Worm (Caenorhabditis elegans) whole organism, midembryonic: ENCODE measurements around the gene F59A6.3.
A peak's percentile ranks its signal among the peaks of the same experiment; 100 is the strongest.

ENCODE experiments used
- T22C8.4 ChIP-seq: fragments of 200-800 bp; sonication (Bioruptor generic); IDR thresholded peaks from 2 replicates; pipeline ENCODE4 v1.3.6; 2022; ENCODE audit warnings: missing genetic modification characterization, missing compliant biosample characterization
- cog-1 ChIP-seq: sonication (generic microtip); optimal IDR thresholded peaks from 2 replicates; lab custom pipeline; 2016; ENCODE audit warnings: missing genetic modification characterization, missing compliant biosample characterization
- flt-1 ChIP-seq: fragments of 200-800 bp; sonication (Bioruptor generic); IDR thresholded peaks from 2 replicates; pipeline ENCODE4 v1.3.6; 2022; ENCODE audit warnings: missing genetic modification characterization, missing compliant biosample characterization
- klf-2 ChIP-seq: fragments of 200-800 bp; sonication (Bioruptor generic); conservative IDR thresholded peaks from 2 replicates; pipeline ENCODE4 v1.3.6; 2022; ENCODE audit warnings: missing genetic modification reagents, missing genetic modification characterization, missing compliant biosample characterization
- med-1 ChIP-seq: sonication (generic microtip); optimal IDR thresholded peaks from 2 replicates; lab custom pipeline; 2017; ENCODE audit warnings: missing genetic modification characterization, mild to moderate bottlenecking, missing compliant biosample characterization, antibody characterized with exemption, missing genetic modification reagents; ENCODE audit not compliant: insufficient read depth
- ref-1 ChIP-seq: fragments of 200-800 bp; sonication (Bioruptor generic); conservative IDR thresholded peaks from 2 replicates; pipeline ENCODE4 v1.3.6; 2022; ENCODE audit warnings: missing genetic modification reagents, missing genetic modification characterization, missing compliant biosample characterization
- tab-1 ChIP-seq: fragments of 200-800 bp; sonication (Bioruptor generic); IDR thresholded peaks from 2 replicates; pipeline ENCODE4 v1.3.6; 2022; ENCODE audit warnings: missing genetic modification characterization, missing compliant biosample characterization
- ztf-23 ChIP-seq: fragments of 200-800 bp; sonication (Bioruptor generic); IDR thresholded peaks from 2 replicates; pipeline ENCODE4 v1.3.6; 2022; ENCODE audit warnings: missing genetic modification reagents, missing genetic modification characterization, missing compliant biosample characterization
- ztf-29 ChIP-seq: fragments of 200-800 bp; sonication (Bioruptor generic); IDR thresholded peaks from 2 replicates; pipeline ENCODE4 v1.3.6; 2022; ENCODE audit warnings: missing genetic modification reagents, missing genetic modification characterization, missing compliant biosample characterization

The F59A6.3 gene

DNA sequence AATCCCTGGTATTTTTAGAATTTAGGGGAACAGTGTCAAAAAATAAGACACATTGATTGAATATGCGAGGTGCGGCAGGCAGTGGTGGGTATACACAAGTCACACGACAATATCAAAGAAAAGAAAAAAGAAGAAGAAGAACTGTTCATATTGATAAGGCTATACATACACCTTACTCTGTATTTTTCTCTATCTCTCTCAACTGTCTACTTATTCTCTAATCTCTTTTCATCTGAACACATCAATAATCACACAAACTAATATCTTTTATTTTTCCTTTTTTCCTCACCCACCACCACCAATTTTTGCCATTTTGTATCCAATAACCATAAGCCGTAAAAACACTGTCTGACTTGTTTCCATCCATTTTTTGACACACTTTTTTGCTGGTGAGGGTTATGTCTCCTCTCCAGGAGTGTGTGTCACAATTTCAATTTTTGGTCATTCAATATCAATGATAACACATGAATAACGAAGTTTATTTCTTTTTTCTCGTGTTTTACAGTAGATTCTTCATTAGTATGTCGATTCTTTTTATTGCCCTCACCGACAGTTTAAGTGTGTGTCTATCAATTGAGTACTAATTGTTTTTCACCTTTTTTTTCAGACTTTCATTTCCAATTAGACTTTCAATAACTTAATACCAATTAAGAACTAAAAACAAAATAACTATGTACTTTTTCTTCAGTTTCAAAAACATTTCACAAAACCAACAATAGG lies 11.4 kb downstream of the F59A6.3 start:
- TF ChIP-seq klf-2 (GFP tag; lab: Robert Waterston, UW) (no peak), ztf-29 (GFP tag; lab: Robert Waterston, UW) (no peak), med-1 (GFP tag; lab: Kevin White, UChicago) (no peak), ref-1 (GFP tag; lab: Robert Waterston, UW) (no peak), T22C8.4 (GFP tag; lab: Robert Waterston, UW) (no peak), cog-1 (no peak), tab-1 (GFP tag; lab: Robert Waterston, UW) (no peak), ztf-23 (GFP tag; lab: Robert Waterston, UW) (no peak), flt-1 (GFP tag; lab: Robert Waterston, UW) (no peak)

DNA sequence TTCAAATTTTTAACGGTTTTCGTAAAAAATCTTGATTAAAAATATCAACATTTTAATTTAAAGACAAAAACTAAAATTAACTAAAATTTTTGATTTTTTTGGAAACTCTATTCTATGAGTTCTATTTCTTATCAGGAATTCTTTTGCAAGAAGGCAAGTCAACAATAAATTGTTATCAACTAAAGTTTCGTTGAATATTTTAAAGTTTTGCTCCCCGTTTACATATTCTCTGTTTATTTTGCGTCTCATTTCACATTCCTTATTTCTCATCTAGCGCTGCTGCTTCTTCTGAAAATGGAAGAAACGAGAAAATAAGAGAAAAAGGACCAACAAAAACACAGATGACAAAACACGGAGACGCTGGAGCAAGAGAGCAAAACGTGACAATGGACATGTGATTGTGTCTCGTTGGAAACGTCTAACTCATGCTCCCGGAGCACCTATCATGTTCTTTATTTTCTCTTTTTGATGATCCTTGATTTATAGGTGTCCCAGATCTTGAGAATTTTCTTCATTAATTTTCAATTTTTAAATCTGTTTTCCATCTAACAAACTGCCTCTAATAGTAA lies 12.5 kb downstream of the F59A6.3 start:
- TF ChIP-seq cog-1 (no peak), ref-1 (GFP tag; lab: Robert Waterston, UW) (no peak), tab-1 (GFP tag; lab: Robert Waterston, UW) (no peak), flt-1 (GFP tag; lab: Robert Waterston, UW) (no peak), ztf-23 (GFP tag; lab: Robert Waterston, UW) (no peak), T22C8.4 (GFP tag; lab: Robert Waterston, UW) (no peak), med-1 (GFP tag; lab: Kevin White, UChicago) (no peak), ztf-29 (GFP tag; lab: Robert Waterston, UW) (no peak), klf-2 (GFP tag; lab: Robert Waterston, UW) (no peak)

DNA sequence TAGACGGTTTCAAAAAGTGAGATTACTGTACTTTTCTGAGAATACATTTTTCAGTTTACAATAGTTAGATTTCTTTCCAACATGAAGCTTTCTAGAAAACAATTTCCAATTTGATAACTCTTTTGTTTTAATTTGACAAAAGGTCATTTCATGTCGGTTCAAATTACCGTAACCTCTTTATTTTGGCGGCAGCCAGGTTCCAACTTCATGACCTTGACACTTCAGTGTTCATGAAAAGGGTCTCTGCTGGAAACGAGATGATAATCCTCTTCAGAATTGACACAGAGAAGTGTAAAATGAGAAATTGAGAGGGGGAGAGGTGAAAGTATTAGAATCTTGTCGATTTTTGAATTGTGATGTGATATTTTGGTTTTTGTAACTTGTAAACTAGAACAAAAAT lies 13.4 kb downstream of the F59A6.3 start:
- TF ChIP-seq cog-1 (no peak), T22C8.4 (GFP tag; lab: Robert Waterston, UW) (no peak), klf-2 (GFP tag; lab: Robert Waterston, UW) (no peak), ztf-29 (GFP tag; lab: Robert Waterston, UW) (no peak), ref-1 (GFP tag; lab: Robert Waterston, UW) (no peak), flt-1 (GFP tag; lab: Robert Waterston, UW) (no peak), tab-1 (GFP tag; lab: Robert Waterston, UW) (no peak), ztf-23 (GFP tag; lab: Robert Waterston, UW) (no peak), med-1 (GFP tag; lab: Kevin White, UChicago) (no peak)

DNA sequence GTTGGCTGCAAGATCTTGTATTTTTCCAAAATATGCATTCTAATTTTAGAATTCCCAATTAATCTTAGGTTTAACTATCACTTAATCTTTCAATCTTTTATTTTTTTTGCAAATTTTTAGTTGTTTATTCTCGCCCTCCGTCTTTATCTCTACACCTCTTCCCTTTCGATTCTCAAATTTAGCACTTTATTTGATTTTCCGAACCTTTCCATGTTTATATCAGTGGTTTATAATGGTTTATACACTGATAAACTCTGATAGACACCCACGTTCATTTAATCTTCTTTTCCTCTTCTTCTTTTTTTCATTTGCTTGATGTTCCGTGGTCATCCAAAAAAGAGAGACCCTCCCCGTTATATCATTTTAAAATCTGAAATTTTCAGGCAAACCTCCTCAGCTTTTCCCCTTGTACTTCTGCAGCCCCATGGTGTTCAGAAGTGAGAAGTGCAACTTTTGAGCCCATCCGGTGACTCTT lies 14.3 kb downstream of the F59A6.3 start, which contains the start of the genes nsy-1 and F59A6.13:
TSS of gene nsy-1 (plus strand) at position 377 of the 475 bp plus-strand sequence.
TSS of gene F59A6.13 (plus strand) at position 425 of the 475 bp plus-strand sequence.
- TF ChIP-seq cog-1: no peak

DNA sequence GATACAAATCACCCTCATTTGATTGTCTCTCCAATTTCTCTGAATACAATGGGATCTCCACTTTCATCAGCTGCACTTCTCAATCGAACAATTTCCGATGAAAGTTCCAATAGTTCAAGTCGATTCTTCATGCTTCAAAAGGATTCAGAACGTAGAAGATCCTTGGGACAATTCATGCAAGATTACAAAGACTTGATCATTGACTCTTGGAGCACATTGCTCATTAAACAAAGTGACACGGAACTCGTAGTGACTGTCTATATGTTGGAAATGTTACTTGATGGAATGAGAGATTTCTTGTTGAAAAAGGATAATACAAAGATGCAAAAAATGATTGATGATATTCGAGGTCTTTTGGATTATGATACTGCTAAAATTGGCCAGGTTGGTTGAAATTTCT lies 19.8 kb downstream of the F59A6.3 start:
- TF ChIP-seq med-1 (GFP tag; lab: Kevin White, UChicago): no peak
- no peak for TF ChIP-seq klf-2 (GFP tag; lab: Robert Waterston, UW)

ce11 chrII:5031612-5032011 lies 23.5 kb downstream of the F59A6.3 start, which contains the start of gene wdr-83:
wdr-83 (minus strand) TSS chrII:5031712.
- TF ChIP-seq ztf-29 (GFP tag; lab: Robert Waterston, UW) (no peak), klf-2 (GFP tag; lab: Robert Waterston, UW) (no peak), flt-1 (GFP tag; lab: Robert Waterston, UW) (no peak), ref-1 (GFP tag; lab: Robert Waterston, UW) (no peak), cog-1 (no peak), med-1 (GFP tag; lab: Kevin White, UChicago) (no peak), tab-1 (GFP tag; lab: Robert Waterston, UW) (no peak), ztf-23 (GFP tag; lab: Robert Waterston, UW) (no peak), T22C8.4 (GFP tag; lab: Robert Waterston, UW) (no peak)

- peak; percentile 97 for TF ChIP-seq tab-1 (GFP tag; lab: Robert Waterston, UW)
- peak; percentile 89 for TF ChIP-seq klf-2 (GFP tag; lab: Robert Waterston, UW)
- TF ChIP-seq flt-1 (GFP tag; lab: Robert Waterston, UW): peak; percentile 97
- TF ChIP-seq med-1 (GFP tag; lab: Kevin White, UChicago): peak; percentile 74
- peak; percentile 93 for TF ChIP-seq ref-1 (GFP tag; lab: Robert Waterston, UW)
- peak; percentile 95 for TF ChIP-seq T22C8.4 (GFP tag; lab: Robert Waterston, UW)
- TF ChIP-seq ztf-23 (GFP tag; lab: Robert Waterston, UW): peak; percentile 93
- peak; percentile 95 for TF ChIP-seq cog-1
- TF ChIP-seq ztf-29 (GFP tag; lab: Robert Waterston, UW): peak; percentile 99
Observed at ce11 chrII:5032669-5033068, 24.5 kb downstream of the F59A6.3 start.

DNA sequence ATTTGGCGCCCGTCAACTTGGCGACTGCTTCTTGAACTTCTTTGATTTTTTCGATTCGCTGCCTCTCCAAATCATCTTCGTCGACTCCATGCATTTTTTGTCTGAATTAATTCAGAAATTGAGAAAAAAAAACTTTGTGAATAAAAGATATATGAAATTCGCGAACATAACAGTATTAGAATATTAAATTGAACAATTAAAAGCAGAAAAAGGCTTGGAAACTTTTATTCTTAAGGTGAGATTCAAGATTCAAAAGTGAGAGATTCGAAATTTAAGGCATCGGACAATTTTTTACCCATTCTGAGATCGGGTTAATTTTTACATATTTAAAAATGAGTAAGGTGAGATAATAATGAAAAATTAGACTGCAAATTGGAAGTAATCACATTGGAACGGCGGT lies 25.8 kb downstream of the F59A6.3 start, which contains the start of gene F33G12.3:
TSS of gene F33G12.3 (minus strand) at position 101 of the 400 bp plus-strand sequence.
- TF ChIP-seq ztf-23 (GFP tag; lab: Robert Waterston, UW) (no peak), cog-1 (no peak), klf-2 (GFP tag; lab: Robert Waterston, UW) (no peak)

ce11 chrII:5036128-5036527 lies 28.0 kb downstream of the F59A6.3 start, which contains the start of gene lrr-1:
lrr-1 (minus strand) TSS chrII:5036439.
- no peak for TF ChIP-seq ztf-23 (GFP tag; lab: Robert Waterston, UW)
- TF ChIP-seq klf-2 (GFP tag; lab: Robert Waterston, UW): no peak
- no peak for TF ChIP-seq flt-1 (GFP tag; lab: Robert Waterston, UW)
- TF ChIP-seq tab-1 (GFP tag; lab: Robert Waterston, UW): no peak
- TF ChIP-seq med-1 (GFP tag; lab: Kevin White, UChicago): no peak
- TF ChIP-seq ztf-29 (GFP tag; lab: Robert Waterston, UW): no peak
- TF ChIP-seq T22C8.4 (GFP tag; lab: Robert Waterston, UW): no peak
- no peak for TF ChIP-seq ref-1 (GFP tag; lab: Robert Waterston, UW)
- TF ChIP-seq cog-1: no peak
